Fruit fly (Drosophila melanogaster): ENCODE measurements around the gene CG6287.

CG6287 gene

DNA sequence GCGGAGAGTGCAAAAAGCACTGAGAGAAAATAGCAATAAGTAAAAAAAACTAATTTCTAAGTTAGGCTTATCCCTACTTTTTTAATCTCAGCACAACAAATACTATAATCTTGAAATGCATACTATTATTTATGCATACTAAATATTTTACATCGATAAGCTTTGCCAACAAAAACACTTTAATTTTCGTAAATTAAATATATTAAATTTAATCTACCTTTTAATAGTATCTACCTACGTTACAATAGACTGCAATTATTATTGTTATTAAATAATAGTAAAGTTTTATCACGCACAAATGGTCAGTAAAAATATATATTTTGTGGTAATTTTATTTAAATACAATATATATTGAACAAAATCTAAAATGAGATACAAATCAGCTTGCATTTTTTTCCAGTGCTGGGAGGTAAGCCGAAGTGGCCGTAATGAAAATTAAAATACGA, 26.6 kb upstream of the CG6287 start:
- TF ChIP-seq insv (optimal IDR thresholded peaks at IDR 0.05) (no peak), Sin3A (optimal IDR thresholded peaks at IDR 0.05) (no peak), Myc (optimal IDR thresholded peaks at IDR 0.05) (no peak), h (optimal IDR thresholded peaks at IDR 0.05) (no peak), psq (optimal IDR thresholded peaks at IDR 0.05) (no peak), ttk (optimal IDR thresholded peaks at IDR 0.05) (no peak)

DNA sequence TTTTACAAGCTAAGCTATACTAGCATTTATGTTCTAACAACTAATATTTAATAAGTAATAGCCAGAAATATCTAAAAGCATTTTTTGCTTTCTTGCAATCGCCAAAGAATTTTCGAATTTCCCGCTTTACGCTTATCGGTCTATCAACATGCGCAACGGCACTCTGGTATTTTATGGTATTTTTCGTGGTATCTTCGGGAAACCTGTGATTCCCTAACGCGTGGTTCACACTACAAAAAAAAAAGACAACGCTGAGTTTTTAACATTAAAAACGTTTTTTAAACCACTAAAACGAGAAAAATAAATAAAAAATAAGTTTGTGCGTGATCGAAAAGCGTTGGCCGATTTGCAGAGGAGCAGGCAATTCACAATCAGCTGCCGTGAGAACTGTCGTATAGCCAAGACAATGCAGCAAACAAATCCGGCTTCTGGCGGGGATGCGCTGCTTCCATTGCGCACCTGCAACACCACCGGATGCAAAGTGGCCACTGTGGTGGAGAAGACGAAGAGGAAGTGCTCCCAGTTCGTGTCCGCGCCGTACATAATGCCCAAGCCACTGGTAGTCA, 23.4 kb upstream of the CG6287 start, which contains the start of gene Boh2:
Gene Boh2, plus strand, starts transcription at position 207 of the 566 bp plus-strand sequence.
- TF ChIP-seq Myc (optimal IDR thresholded peaks at IDR 0.05) (no peak), insv (optimal IDR thresholded peaks at IDR 0.05) (no peak), Sin3A (optimal IDR thresholded peaks at IDR 0.05) (no peak), psq (optimal IDR thresholded peaks at IDR 0.05) (no peak), h (optimal IDR thresholded peaks at IDR 0.05) (no peak), ttk (optimal IDR thresholded peaks at IDR 0.05) (no peak)

DNA sequence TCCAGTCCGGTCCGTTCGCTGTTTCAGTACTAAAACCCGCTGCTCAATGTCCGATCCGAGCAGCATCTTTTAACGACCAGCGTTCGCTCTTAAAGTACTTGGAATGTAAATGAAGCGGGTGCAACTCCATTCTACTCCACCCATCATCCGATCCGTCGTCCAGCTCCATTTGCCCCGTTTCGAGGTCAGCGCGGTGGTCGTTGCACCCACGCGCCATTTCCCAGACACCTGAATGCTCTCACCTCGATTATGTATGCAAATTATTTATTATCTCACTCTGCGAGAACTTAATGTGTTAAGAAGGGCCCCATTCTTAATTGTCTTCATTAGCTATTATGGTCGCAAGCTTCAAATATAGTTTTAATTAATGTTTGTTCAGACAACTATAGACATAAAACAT, 22.8 kb upstream of the CG6287 start:
- TF ChIP-seq h (optimal IDR thresholded peaks at IDR 0.05) (no peak), Myc (optimal IDR thresholded peaks at IDR 0.05) (no peak), psq (optimal IDR thresholded peaks at IDR 0.05) (no peak), ttk (optimal IDR thresholded peaks at IDR 0.05) (no peak), Sin3A (optimal IDR thresholded peaks at IDR 0.05) (no peak), insv (optimal IDR thresholded peaks at IDR 0.05) (no peak)

DNA sequence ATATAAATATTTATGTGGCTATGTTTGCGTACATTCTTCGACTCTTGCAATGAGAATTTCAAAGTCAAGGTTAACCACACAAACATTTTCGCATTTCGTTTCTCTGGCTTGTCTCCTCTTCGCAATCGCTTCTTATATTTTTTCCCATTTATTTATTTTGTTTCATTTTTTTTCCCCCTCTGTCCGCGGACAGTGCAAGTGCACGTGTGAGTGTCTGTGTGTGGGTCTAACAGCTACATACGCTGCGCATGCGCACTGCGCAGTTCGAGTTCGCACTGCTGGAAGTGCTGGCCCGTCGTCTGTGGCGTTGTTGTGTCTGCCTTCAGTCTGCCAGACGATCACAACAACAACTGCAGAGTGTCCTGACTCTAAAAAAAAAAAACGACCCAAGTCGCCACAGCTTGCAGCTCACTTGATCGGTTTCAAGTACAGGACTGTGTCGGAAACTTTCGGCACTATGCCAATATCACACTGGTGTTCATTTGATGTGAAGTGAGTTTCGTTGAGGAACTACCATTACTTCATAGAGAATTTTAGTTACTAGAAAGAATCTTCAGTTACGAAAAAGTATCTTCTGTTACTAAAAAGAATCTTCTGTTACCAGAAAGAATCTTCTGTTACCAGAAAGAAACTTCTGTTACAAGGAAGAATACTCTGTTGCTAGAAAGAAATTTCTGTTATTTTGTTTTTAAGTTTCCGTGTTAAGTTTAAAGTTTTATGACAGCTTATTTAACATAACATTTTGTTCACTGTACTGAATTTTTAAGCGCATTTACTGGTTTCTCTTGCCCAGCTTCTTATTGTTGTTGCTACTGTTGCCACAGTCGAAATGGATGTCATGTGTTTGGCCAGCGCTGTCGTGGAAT, 20.1 kb upstream of the CG6287 start:
- TF ChIP-seq Myc (optimal IDR thresholded peaks at IDR 0.05) = no peak
- TF ChIP-seq psq (optimal IDR thresholded peaks at IDR 0.05) = no peak
- no peak for TF ChIP-seq ttk (optimal IDR thresholded peaks at IDR 0.05)
- no peak for TF ChIP-seq h (optimal IDR thresholded peaks at IDR 0.05)
- TF ChIP-seq insv (optimal IDR thresholded peaks at IDR 0.05) = no peak

DNA sequence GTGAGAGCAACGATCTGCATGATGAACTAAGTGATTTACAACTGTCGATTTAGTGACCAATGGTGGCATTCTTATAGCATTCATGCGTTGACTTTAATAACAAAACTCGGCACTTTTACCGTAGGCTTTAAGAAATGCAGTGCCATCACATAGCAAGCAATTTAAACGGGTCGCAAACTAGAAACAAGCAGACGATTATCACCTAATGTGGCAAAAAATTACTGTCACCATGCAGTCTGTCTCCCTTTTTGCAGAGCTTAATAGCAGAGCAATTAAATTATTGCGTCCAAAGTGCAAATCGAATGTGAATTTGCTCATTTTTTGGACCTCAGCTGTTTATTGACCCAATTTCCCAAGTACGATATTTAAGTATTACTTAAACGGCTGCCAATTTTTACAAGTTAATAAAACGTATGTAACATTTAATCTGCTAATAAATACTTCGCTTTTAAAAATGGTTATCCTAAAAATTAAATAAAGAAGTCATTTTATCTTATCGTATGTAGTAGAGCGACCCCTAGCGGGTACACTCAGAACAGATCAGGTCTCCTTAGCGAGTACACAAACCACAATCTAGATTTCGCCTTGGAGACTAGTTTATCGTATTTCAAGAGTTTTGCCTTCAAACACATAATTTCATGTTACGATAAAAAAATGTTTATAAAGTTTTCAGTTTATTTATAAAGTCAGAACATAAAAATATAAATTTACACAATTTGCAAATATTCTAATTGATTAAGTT, 16.3 kb upstream of the CG6287 start, which contains the start of gene Vm32E:
Gene Vm32E, minus strand, starts transcription at position 51 of the 742 bp plus-strand sequence.
- TF ChIP-seq psq (optimal IDR thresholded peaks at IDR 0.05) (no peak), insv (optimal IDR thresholded peaks at IDR 0.05) (no peak), Sin3A (optimal IDR thresholded peaks at IDR 0.05) (no peak), Myc (optimal IDR thresholded peaks at IDR 0.05) (no peak), h (optimal IDR thresholded peaks at IDR 0.05) (no peak), ttk (optimal IDR thresholded peaks at IDR 0.05) (no peak)

DNA sequence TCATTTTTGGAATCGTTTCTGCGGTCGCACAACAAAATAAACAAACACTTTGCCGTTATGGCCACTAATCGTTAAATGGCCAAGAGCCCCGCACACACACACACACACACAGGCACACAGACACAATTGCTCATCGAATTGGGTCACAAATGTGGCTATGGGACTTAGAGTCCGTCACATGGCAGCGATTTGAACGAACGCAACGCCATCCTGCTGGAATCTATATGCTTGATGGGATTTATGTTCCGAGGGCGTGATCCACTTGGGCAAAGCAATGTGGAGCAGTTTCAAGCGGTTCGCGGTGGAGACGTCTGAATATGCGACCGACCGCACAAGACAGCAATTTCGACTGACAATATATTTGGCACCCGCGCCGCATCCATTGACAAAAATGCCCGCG, 15.0 kb upstream of the CG6287 start:
- no peak for TF ChIP-seq Myc (optimal IDR thresholded peaks at IDR 0.05)
- no peak for TF ChIP-seq Sin3A (optimal IDR thresholded peaks at IDR 0.05)
- no peak for TF ChIP-seq ttk (optimal IDR thresholded peaks at IDR 0.05)
- no peak for TF ChIP-seq psq (optimal IDR thresholded peaks at IDR 0.05)
- no peak for TF ChIP-seq insv (optimal IDR thresholded peaks at IDR 0.05)
- no peak for TF ChIP-seq h (optimal IDR thresholded peaks at IDR 0.05)

DNA sequence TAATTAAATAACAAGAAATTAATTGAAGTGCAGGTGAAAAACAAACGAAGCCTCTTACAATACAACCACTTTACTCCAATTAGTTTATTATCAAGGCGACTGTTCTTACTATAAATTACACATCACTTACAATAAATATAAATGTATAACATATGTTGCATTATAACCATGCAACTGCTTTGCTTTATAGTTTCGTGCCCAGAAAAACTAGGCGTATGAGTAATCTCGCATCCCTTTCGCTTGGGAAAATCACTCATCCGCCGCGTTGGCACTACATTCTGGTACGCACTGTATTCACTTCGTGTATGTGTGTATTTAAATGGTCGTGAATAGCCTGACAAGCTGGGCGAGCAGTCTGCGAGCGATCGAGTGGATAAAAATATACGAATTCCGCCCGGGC, 14.4 kb upstream of the CG6287 start:
- TF ChIP-seq ttk (optimal IDR thresholded peaks at IDR 0.05) = no peak
- TF ChIP-seq h (optimal IDR thresholded peaks at IDR 0.05) = no peak
- TF ChIP-seq psq (optimal IDR thresholded peaks at IDR 0.05) = no peak
- no peak for TF ChIP-seq Sin3A (optimal IDR thresholded peaks at IDR 0.05)
- no peak for TF ChIP-seq insv (optimal IDR thresholded peaks at IDR 0.05)
- no peak for TF ChIP-seq Myc (optimal IDR thresholded peaks at IDR 0.05)

DNA sequence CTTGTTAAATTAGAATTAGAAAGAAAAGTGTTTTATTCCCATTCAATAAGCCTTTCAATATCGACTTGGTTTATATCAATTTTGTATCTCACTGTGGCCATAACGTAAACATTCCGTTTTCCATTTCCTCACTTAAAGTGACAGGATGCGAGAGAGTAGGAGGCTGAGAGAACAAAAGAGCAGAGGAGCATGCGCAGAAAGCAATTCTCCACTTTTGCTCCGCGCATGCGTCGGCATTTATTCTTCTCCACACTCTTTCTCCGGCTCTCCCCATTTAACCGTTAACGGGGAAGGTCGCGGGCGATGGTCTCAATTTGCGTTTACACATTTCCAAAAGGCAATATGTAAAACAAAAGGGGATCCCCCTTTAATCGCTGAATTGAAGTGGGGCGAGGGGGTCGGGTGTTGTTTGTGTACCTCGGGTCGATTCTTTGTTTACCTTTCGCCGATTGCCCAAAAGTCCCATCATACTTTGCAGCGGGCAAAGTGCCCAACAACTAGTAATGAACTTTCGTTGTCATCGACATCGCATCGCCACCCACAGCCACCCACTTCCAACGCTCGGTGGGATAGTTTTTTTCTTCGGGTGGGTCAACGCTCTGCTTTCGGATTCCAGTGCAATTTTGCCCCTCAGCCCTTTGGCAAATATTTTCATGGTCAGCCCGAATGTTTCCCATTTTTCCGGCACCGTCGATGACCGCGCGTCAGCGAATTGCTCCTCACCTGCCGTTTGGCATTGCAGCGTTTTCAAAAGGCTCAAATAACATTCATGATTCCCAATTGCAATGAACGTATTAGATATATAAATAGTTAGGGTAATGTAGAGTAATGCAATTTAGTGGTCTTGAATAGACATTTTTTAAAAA, 13.4 kb upstream of the CG6287 start:
- no peak for TF ChIP-seq psq (optimal IDR thresholded peaks at IDR 0.05)
- TF ChIP-seq insv (optimal IDR thresholded peaks at IDR 0.05) = no peak
- TF ChIP-seq h (optimal IDR thresholded peaks at IDR 0.05) = no peak

DNA sequence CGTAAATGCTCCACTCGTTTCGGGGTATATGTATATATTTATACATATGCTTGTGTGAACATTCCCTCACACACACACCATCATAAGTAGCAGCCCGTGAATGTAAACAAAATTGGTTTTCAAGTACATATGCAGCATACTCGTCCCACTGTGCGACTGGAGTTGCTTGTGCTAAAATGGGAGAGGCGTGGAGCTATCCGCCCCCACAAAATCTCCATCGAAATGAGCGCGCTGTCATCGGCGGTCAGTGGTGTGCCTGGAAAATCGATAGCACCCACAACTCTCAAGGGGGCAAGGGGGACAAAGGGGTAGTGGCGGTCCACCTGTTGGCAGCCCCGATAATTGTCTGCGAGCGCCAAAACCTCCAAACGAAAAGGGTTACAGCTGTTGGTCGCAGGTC, 12.5 kb upstream of the CG6287 start:
- TF ChIP-seq psq (optimal IDR thresholded peaks at IDR 0.05) (no peak), h (optimal IDR thresholded peaks at IDR 0.05) (no peak), Myc (optimal IDR thresholded peaks at IDR 0.05) (no peak), ttk (optimal IDR thresholded peaks at IDR 0.05) (no peak), Sin3A (optimal IDR thresholded peaks at IDR 0.05) (no peak), insv (optimal IDR thresholded peaks at IDR 0.05) (no peak)

DNA sequence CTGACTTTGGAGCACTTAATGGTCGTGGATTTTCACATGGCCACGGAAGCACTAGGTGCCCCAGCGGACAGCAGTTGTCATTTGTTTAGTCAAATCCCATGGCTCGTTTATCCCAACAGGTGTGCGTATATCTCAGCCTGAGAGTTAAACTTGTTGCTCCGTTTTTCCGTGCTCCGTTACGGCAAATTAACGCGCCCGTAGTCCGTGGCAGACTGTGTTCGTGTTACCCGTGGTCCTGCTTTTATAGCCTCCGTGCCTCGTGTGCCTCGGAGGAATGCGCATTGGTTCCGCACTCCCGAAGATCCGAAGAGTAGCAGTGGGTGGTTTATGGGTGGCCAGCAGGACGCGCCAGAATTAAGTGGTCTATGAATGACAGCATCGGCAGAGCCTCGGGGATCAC, 6.6 kb downstream of the CG6287 start, which contains the start of gene Gyc32E:
Gene Gyc32E, minus strand, starts transcription at position 133 of the 400 bp plus-strand sequence.
- no peak for TF ChIP-seq h (optimal IDR thresholded peaks at IDR 0.05)
- no peak for TF ChIP-seq insv (optimal IDR thresholded peaks at IDR 0.05)
- no peak for TF ChIP-seq Myc (optimal IDR thresholded peaks at IDR 0.05)
- TF ChIP-seq Sin3A (optimal IDR thresholded peaks at IDR 0.05) = no peak

DNA sequence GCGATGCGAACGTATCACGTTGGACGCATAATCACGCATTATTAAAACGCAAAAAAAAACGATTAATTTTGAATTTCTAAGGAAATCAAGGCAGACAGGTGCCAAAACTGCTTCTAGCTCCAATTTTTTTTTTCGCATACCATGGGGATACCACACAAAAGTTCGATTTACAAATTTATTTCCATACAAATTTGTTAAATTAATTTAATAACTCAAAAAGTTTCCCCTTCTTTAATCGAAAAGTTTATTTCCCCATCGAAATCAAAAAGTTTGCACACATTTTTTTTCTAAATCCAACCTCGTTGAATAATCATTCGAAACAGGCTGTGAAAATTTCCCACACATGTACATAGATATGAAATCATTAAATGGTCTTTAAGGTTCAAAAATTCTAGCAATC, 10.2 kb downstream of the CG6287 start, which contains the start of gene CG31867:
Gene CG31867, minus strand, starts transcription at position 101 of the 400 bp plus-strand sequence.
- TF ChIP-seq Sin3A (optimal IDR thresholded peaks at IDR 0.05) (no peak), ttk (optimal IDR thresholded peaks at IDR 0.05) (no peak), insv (optimal IDR thresholded peaks at IDR 0.05) (no peak), h (optimal IDR thresholded peaks at IDR 0.05) (no peak), Myc (optimal IDR thresholded peaks at IDR 0.05) (no peak), psq (optimal IDR thresholded peaks at IDR 0.05) (no peak)

Data from Kc167 (cell line).